Fruit fly (Drosophila melanogaster): ENCODE results near the gene Jhbp6.

dm6 chr3L:22724046-22724771 is 54.5 kb downstream of the Jhbp6 start:
- TF ChIP-seq h (optimal IDR thresholded peaks at IDR 0.05) = no peak
- no peak for TF ChIP-seq Myc (optimal IDR thresholded peaks at IDR 0.05)
- no peak for TF ChIP-seq ttk (optimal IDR thresholded peaks at IDR 0.05)
- TF ChIP-seq psq (optimal IDR thresholded peaks at IDR 0.05) = no peak
- no peak for TF ChIP-seq insv (optimal IDR thresholded peaks at IDR 0.05)
- no peak for TF ChIP-seq Sin3A (optimal IDR thresholded peaks at IDR 0.05)
